Worm (Caenorhabditis elegans) whole organism, L2 larva: ENCODE measurements around the gene oac-49.

ENCODE experiments used
- C34F6.9 ChIP-seq: fragments of 150-350 bp; optimal IDR thresholded peaks from 2 replicates; lab custom pipeline; 2014; ENCODE audit warnings: missing biosample characterization, missing genetic modification characterization
- R02D3.7 ChIP-seq: fragments of 150-350 bp; optimal IDR thresholded peaks from 2 replicates; lab custom pipeline; 2014; ENCODE audit warnings: missing biosample characterization, missing genetic modification characterization
- Y55F3AM.14 ChIP-seq: fragments of 200-800 bp; sonication (Bioruptor generic); optimal IDR thresholded peaks from 2 replicates; lab custom pipeline; 2018; ENCODE audit warnings: mild to moderate bottlenecking, missing genetic modification characterization, missing compliant biosample characterization
- ama-1 ChIP-seq: fragments of 150-350 bp; optimal IDR thresholded peaks from 2 replicates; lab custom pipeline; 2018; ENCODE audit warnings: inconsistent platforms
- blmp-1 ChIP-seq: sonication (generic microtip); optimal IDR thresholded peaks from 2 replicates; lab custom pipeline; 2017; ENCODE audit warnings: missing genetic modification characterization, mild to moderate bottlenecking, missing compliant biosample characterization, antibody characterized with exemption, moderate library complexity; ENCODE audit not compliant: insufficient read depth
- ceh-82 ChIP-seq: fragments of 150-350 bp; optimal IDR thresholded peaks from 2 replicates; lab custom pipeline; 2014; ENCODE audit warnings: missing biosample characterization, missing genetic modification characterization
- crh-2 ChIP-seq: sonication (generic microtip); optimal IDR thresholded peaks from 2 replicates; lab custom pipeline; 2017; ENCODE audit warnings: missing biosample characterization, missing genetic modification characterization
- dmd-4 ChIP-seq: sonication (generic microtip); optimal IDR thresholded peaks from 2 replicates; lab custom pipeline; 2017; ENCODE audit warnings: missing biosample characterization, missing genetic modification characterization
- egl-27 ChIP-seq: sonication (generic microtip); optimal IDR thresholded peaks from 3 replicates; lab custom pipeline; 2017; ENCODE audit warnings: missing biosample characterization, missing genetic modification reagents, missing genetic modification characterization
- elt-1 ChIP-seq: fragments of 150-350 bp; optimal IDR thresholded peaks from 2 replicates; lab custom pipeline; 2014; ENCODE audit warnings: missing biosample characterization, missing genetic modification characterization
- elt-3 ChIP-seq: sonication (generic microtip); optimal IDR thresholded peaks from 2 replicates; lab custom pipeline; 2017; ENCODE audit warnings: missing biosample characterization, missing genetic modification characterization
- fos-1 ChIP-seq: fragments of 150-350 bp; optimal IDR thresholded peaks from 2 replicates; lab custom pipeline; 2014; ENCODE audit warnings: missing biosample characterization, missing genetic modification characterization
- gmeb-1 ChIP-seq: fragments of 150-350 bp; optimal IDR thresholded peaks from 2 replicates; lab custom pipeline; 2014; ENCODE audit warnings: missing biosample characterization, missing genetic modification characterization
- lin-13 ChIP-seq: fragments of 150-350 bp; optimal IDR thresholded peaks from 2 replicates; lab custom pipeline; 2014; ENCODE audit warnings: missing biosample characterization, missing genetic modification reagents, missing genetic modification characterization
- lin-39 ChIP-seq: fragments of 150-350 bp; optimal IDR thresholded peaks from 2 replicates; lab custom pipeline; 2014; ENCODE audit warnings: missing biosample characterization, missing genetic modification reagents, missing genetic modification characterization
- lsy-2 ChIP-seq, 2 experiments: fragments of 150-350 bp in 1 of 2; sonication (generic microtip) in 1 of 2; optimal IDR thresholded peaks; 2 replicates each; lab custom pipeline; 2014 to 2017; ENCODE audit warnings: missing biosample characterization in 2 of 2, missing genetic modification characterization in 2 of 2
- mab-5 ChIP-seq: fragments of 150-350 bp; optimal IDR thresholded peaks from 2 replicates; lab custom pipeline; 2014; ENCODE audit warnings: missing biosample characterization, missing genetic modification characterization
- mbf-1 ChIP-seq: sonication (generic microtip); optimal IDR thresholded peaks from 2 replicates; lab custom pipeline; 2017; ENCODE audit warnings: missing biosample characterization, missing genetic modification characterization
- nhr-10 ChIP-seq: sonication (generic microtip); optimal IDR thresholded peaks from 2 replicates; lab custom pipeline; 2017; ENCODE audit warnings: missing biosample characterization, missing genetic modification characterization
- nhr-12 ChIP-seq: fragments of 150-350 bp; optimal IDR thresholded peaks from 2 replicates; lab custom pipeline; 2014; ENCODE audit warnings: missing biosample characterization, missing genetic modification characterization
- nhr-129 ChIP-seq: fragments of 150-350 bp; optimal IDR thresholded peaks from 2 replicates; lab custom pipeline; 2014; ENCODE audit warnings: missing biosample characterization, missing genetic modification characterization
- nhr-21 ChIP-seq: fragments of 150-350 bp; optimal IDR thresholded peaks from 2 replicates; lab custom pipeline; 2014; ENCODE audit warnings: missing biosample characterization, missing genetic modification characterization
- nhr-25 ChIP-seq: fragments of 150-350 bp; sonication (generic microtip); optimal IDR thresholded peaks from 3 replicates; lab custom pipeline; 2014; ENCODE audit warnings: missing biosample characterization, missing genetic modification characterization
- nhr-6 ChIP-seq: fragments of 150-350 bp; optimal IDR thresholded peaks from 2 replicates; lab custom pipeline; 2014; ENCODE audit warnings: missing biosample characterization, missing genetic modification characterization
- nhr-77 ChIP-seq: fragments of 150-350 bp; optimal IDR thresholded peaks from 2 replicates; lab custom pipeline; 2014; ENCODE audit warnings: missing biosample characterization, missing genetic modification characterization
- peb-1 ChIP-seq: fragments of 150-350 bp; optimal IDR thresholded peaks from 2 replicates; lab custom pipeline; 2014; ENCODE audit warnings: missing biosample characterization, missing genetic modification characterization
- skn-1 ChIP-seq: sonication (generic microtip); optimal IDR thresholded peaks from 2 replicates; lab custom pipeline; 2017; ENCODE audit warnings: missing biosample characterization, missing genetic modification characterization
- sma-3 ChIP-seq: sonication (generic microtip); optimal IDR thresholded peaks from 2 replicates; lab custom pipeline; 2016; ENCODE audit warnings: missing genetic modification reagents, missing genetic modification characterization, missing compliant biosample characterization
- sma-9 ChIP-seq, 2 experiments: fragments of 150-350 bp in 1 of 2; sonication (generic microtip) in 1 of 2; optimal IDR thresholded peaks; 2 replicates each; lab custom pipeline; 2014 to 2016; ENCODE audit warnings: missing genetic modification characterization in 2 of 2, mild to moderate bottlenecking in 1 of 2, missing biosample characterization in 1 of 2, missing compliant biosample characterization in 1 of 2, missing genetic modification reagents in 1 of 2, moderate library complexity in 1 of 2
- snpc-4 ChIP-seq: fragments of 150-350 bp; optimal IDR thresholded peaks from 2 replicates; lab custom pipeline; 2014; ENCODE audit warnings: missing biosample characterization, missing genetic modification characterization
- unc-39 ChIP-seq: fragments of 150-350 bp; optimal IDR thresholded peaks from 2 replicates; lab custom pipeline; 2014; ENCODE audit warnings: missing biosample characterization, missing genetic modification characterization
- unc-55 ChIP-seq: fragments of 150-350 bp; sonication (generic microtip); optimal IDR thresholded peaks from 3 replicates; lab custom pipeline; 2014; ENCODE audit warnings: missing biosample characterization, missing genetic modification reagents, missing genetic modification characterization
- unc-62 ChIP-seq: fragments of 150-350 bp; optimal IDR thresholded peaks from 2 replicates; lab custom pipeline; 2014; ENCODE audit warnings: missing biosample characterization, missing genetic modification reagents, missing genetic modification characterization
- ztf-11 ChIP-seq: sonication (generic microtip); optimal IDR thresholded peaks from 2 replicates; lab custom pipeline; 2017; ENCODE audit warnings: missing biosample characterization, missing genetic modification characterization
- ztf-4 ChIP-seq: fragments of 150-350 bp; optimal IDR thresholded peaks from 2 replicates; lab custom pipeline; 2014; ENCODE audit warnings: missing biosample characterization, missing genetic modification characterization

oac-49 gene

ce11 chrV:19240129-19240528, 22.4 kb downstream of the oac-49 start, which contains the start of the genes fbxb-115 and fbxb-1:
Gene fbxb-115, minus strand, starts transcription at chrV:19240229.
Gene fbxb-1, plus strand, starts transcription at chrV:19240354.
- TF ChIP-seq unc-62 (GFP tag; lab: Kevin White, UChicago) (no peak), nhr-12 (no peak), peb-1 (tag; lab: Kevin White, UChicago) (no peak), nhr-21 (tag; lab: Kevin White, UChicago) (no peak), nhr-129 (tag; lab: Kevin White, UChicago) (no peak), ztf-4 (no peak), skn-1 (tag; lab: Kevin White, UChicago) (no peak), C34F6.9 (tag; lab: Kevin White, UChicago) (no peak), ztf-11 (tag; lab: Kevin White, UChicago) (no peak), nhr-6 (tag; lab: Kevin White, UChicago) (no peak), lsy-2 (tag; optimal IDR thresholded peaks at IDR 0.05; lab: Kevin White, UChicago) (no peak), lin-39 (tag; lab: Kevin White, UChicago) (no peak), gmeb-1 (tag; lab: Kevin White, UChicago) (no peak), mbf-1 (tag; lab: Kevin White, UChicago) (no peak), nhr-77 (tag; lab: Kevin White, UChicago) (no peak), crh-2 (no peak), egl-27 (tag; lab: Kevin White, UChicago) (no peak)
- TF ChIP-seq, all 48 proteins: peak for 0

- TF ChIP-seq Y55F3AM.14 (GFP tag; lab: Kevin White, UChicago) = no peak
- TF ChIP-seq, all 48 proteins: peak for 0
These were observed 33.2 kb downstream of the oac-49 start, which contains the start of gene str-81 for ce11 chrV:19250983-19251382. Gene str-81, minus strand, starts transcription at chrV:19251083.

- TF ChIP-seq crh-2 (no peak), elt-1 (no peak), unc-39 (tag; lab: Kevin White, UChicago) (no peak), sma-9 (GFP tag; optimal IDR thresholded peaks at IDR 0.05; lab: Kevin White, UChicago) (no peak), sma-9 (tag; optimal IDR thresholded peaks at IDR 0.05; lab: Kevin White, UChicago) (no peak), nhr-12 (no peak), nhr-21 (tag; lab: Kevin White, UChicago) (no peak), egl-27 (tag; lab: Kevin White, UChicago) (no peak), blmp-1 (tag; lab: Kevin White, UChicago) (no peak), unc-62 (GFP tag; lab: Kevin White, UChicago) (no peak), nhr-77 (tag; lab: Kevin White, UChicago) (no peak), snpc-4 (tag; lab: Kevin White, UChicago) (no peak), nhr-25 (tag; lab: Kevin White, UChicago) (no peak), nhr-10 (tag; lab: Kevin White, UChicago) (no peak), ama-1 (no peak), fos-1 (tag; lab: Kevin White, UChicago) (no peak), ceh-82 (tag; lab: Kevin White, UChicago) (no peak), ztf-11 (tag; lab: Kevin White, UChicago) (no peak)
These were observed 34.1 kb downstream of the oac-49 start, which contains the start of gene F21D9.11 for ce11 chrV:19251844-19252243. Gene F21D9.11, plus strand, starts transcription at chrV:19252144.

- no peak for TF ChIP-seq lsy-2 (tag; optimal IDR thresholded peaks at IDR 0.05; lab: Kevin White, UChicago)
- TF ChIP-seq crh-2 = no peak
- no peak for TF ChIP-seq snpc-4 (tag; lab: Kevin White, UChicago)
- no peak for TF ChIP-seq nhr-12
These were observed 35.7 kb downstream of the oac-49 start, which contains the start of gene F21D9.4 for ce11 chrV:19253520-19253919. Gene F21D9.4, plus strand, starts transcription at chrV:19253820.

- no peak for TF ChIP-seq egl-27 (tag; lab: Kevin White, UChicago)
- no peak for TF ChIP-seq unc-55 (GFP tag; lab: Kevin White, UChicago)
- no peak for TF ChIP-seq skn-1 (tag; lab: Kevin White, UChicago)
- no peak for TF ChIP-seq lin-39 (tag; lab: Kevin White, UChicago)
- no peak for TF ChIP-seq sma-3 (GFP tag; lab: Kevin White, UChicago)
- no peak for TF ChIP-seq nhr-6 (tag; lab: Kevin White, UChicago)
- no peak for TF ChIP-seq elt-3 (tag; lab: Kevin White, UChicago)
- no peak for TF ChIP-seq mab-5 (tag; lab: Kevin White, UChicago)
- no peak for TF ChIP-seq blmp-1 (tag; lab: Kevin White, UChicago)
- TF ChIP-seq dmd-4 = no peak
- no peak for TF ChIP-seq ztf-4
- TF ChIP-seq nhr-25 (tag; lab: Kevin White, UChicago) = no peak
- TF ChIP-seq ama-1 = no peak
- no peak for TF ChIP-seq nhr-77 (tag; lab: Kevin White, UChicago)
- no peak for TF ChIP-seq lin-13
- TF ChIP-seq R02D3.7 (tag; lab: Kevin White, UChicago) = no peak
These were observed 39.9 kb downstream of the oac-49 start, which contains the start of gene F21D9.3 for ce11 chrV:19257653-19258052. Gene F21D9.3, minus strand, starts transcription at chrV:19257753.
